Worm (Caenorhabditis elegans) whole organism, L4 larva: ENCODE measurements around the gene C28H8.5.

Experiments
- Y75B8A.6 ChIP-seq: fragments of 200-800 bp; sonication (Bioruptor generic); IDR thresholded peaks from 2 replicates; pipeline ENCODE4 v1.3.6; 2022; ENCODE audit warnings: missing genetic modification reagents, missing genetic modification characterization, missing compliant biosample characterization
- aly-2 ChIP-seq: sonication (generic microtip); optimal IDR thresholded peaks from 2 replicates; lab custom pipeline; 2018; ENCODE audit warnings: missing biosample characterization, missing genetic modification characterization
- ama-1 ChIP-seq: fragments of 150-350 bp; optimal IDR thresholded peaks from 2 replicates; lab custom pipeline; 2014; ENCODE audit warnings: inconsistent platforms, mixed read lengths
- ceh-82 ChIP-seq: sonication (generic microtip); optimal IDR thresholded peaks from 2 replicates; lab custom pipeline; 2017; ENCODE audit warnings: missing biosample characterization, missing genetic modification characterization
- dve-1 ChIP-seq: sonication (generic microtip); optimal IDR thresholded peaks from 2 replicates; lab custom pipeline; 2017; ENCODE audit warnings: antibody characterized with exemption, mild to moderate bottlenecking, missing genetic modification characterization, missing compliant biosample characterization; ENCODE audit not compliant: insufficient read depth
- jun-1 ChIP-seq: fragments of 150-350 bp; optimal IDR thresholded peaks from 2 replicates; lab custom pipeline; 2014; ENCODE audit warnings: missing biosample characterization, missing genetic modification reagents, missing genetic modification characterization
- nhr-28 ChIP-seq: fragments of 150-350 bp; optimal IDR thresholded peaks from 2 replicates; lab custom pipeline; 2014; ENCODE audit warnings: missing biosample characterization, missing genetic modification characterization
- rbr-2 ChIP-seq: sonication (generic microtip); optimal IDR thresholded peaks from 2 replicates; lab custom pipeline; 2016; ENCODE audit warnings: missing genotype, missing genetic modification characterization, missing compliant biosample characterization
- skn-1 ChIP-seq: fragments of 150-350 bp; optimal IDR thresholded peaks from 2 replicates; lab custom pipeline; 2014; ENCODE audit warnings: missing biosample characterization, missing genetic modification characterization
- spr-3 ChIP-seq: fragments of 200-800 bp; sonication (Bioruptor generic); optimal IDR thresholded peaks from 2 replicates; lab custom pipeline; 2018; ENCODE audit warnings: mild to moderate bottlenecking, missing genetic modification characterization, missing compliant biosample characterization
- unc-62 ChIP-seq, 3 experiments: fragments of 150-350 bp in 1 of 3; sonication (generic microtip); optimal IDR thresholded peaks in 2 of 3; peaks in 1 of 3; 1 replicate in 1 of 3; 2 replicates in 2 of 3; lab custom pipeline; 2014 to 2017; ENCODE audit warnings: missing biosample characterization in 3 of 3, missing genetic modification characterization in 3 of 3, missing genetic modification reagents in 3 of 3, missing genotype in 1 of 3
- zag-1 ChIP-seq: fragments of 150-350 bp; optimal IDR thresholded peaks from 2 replicates; lab custom pipeline; 2014; ENCODE audit warnings: missing biosample characterization, missing genetic modification characterization

- TF ChIP-seq skn-1 (no peak), spr-3 (GFP tag; lab: Kevin White, UChicago) (no peak), jun-1 (tag; lab: Kevin White, UChicago) (no peak), dve-1 (no peak), ama-1 (lab: Kevin White, UChicago) (no peak), rbr-2 (tag; lab: Kevin White, UChicago) (no peak), zag-1 (no peak), Y75B8A.6 (GFP tag; lab: Robert Waterston, UW) (no peak), nhr-28 (no peak), unc-62 (GFP tag; optimal IDR thresholded peaks at IDR 0.05 in 1 of 2; lab: Kevin White, UChicago) (no peak), unc-62 (tag; optimal IDR thresholded peaks at IDR 0.05; lab: Kevin White, UChicago) (no peak), ceh-82 (tag; lab: Kevin White, UChicago) (no peak), aly-2 (tag; lab: Kevin White, UChicago) (no peak)
Measured at ce11 chrIII:5886893-5887292, 2.8 kb downstream of the C28H8.5 start, which contains the start of gene C28H8.7.
